Worm (Caenorhabditis elegans): ENCODE data around the gene mmad-1.

- TF ChIP-seq fos-1 (tag; optimal IDR thresholded peaks at IDR 0.05) (no peak), nhr-11 (tag; optimal IDR thresholded peaks at IDR 0.05) (no peak), unc-62 (GFP tag; optimal IDR thresholded peaks at IDR 0.05) (no peak), tbx-2 (tag; optimal IDR thresholded peaks at IDR 0.05) (no peak), jun-1 (tag; optimal IDR thresholded peaks at IDR 0.05) (no peak), pqm-1 (tag; optimal IDR thresholded peaks at IDR 0.05) (no peak), nhr-28 (tag; optimal IDR thresholded peaks at IDR 0.05) (no peak), snpc-4 (tag; optimal IDR thresholded peaks at IDR 0.05) (no peak), lin-15B (tag; optimal IDR thresholded peaks at IDR 0.05) (no peak), nhr-25 (tag; optimal IDR thresholded peaks at IDR 0.05) (no peak)
Measured at ce11 chrIII:13526702-13527101, 22.1 kb downstream of the mmad-1 start.
